Fruit fly (Drosophila melanogaster) whole organism, embryonic: ENCODE results near the gene jim.

Experiments used
- ATbp ChIP-seq: fragments of 200-800 bp; sonication (Bioruptor generic); optimal IDR thresholded peaks from 2 replicates; lab custom pipeline; 2017; ENCODE audit warnings: missing biosample characterization, mild to moderate bottlenecking, missing genetic modification characterization, missing genetic modification reagents
- Adf1 ChIP-seq: fragments of 200-800 bp; sonication (Bioruptor generic); IDR thresholded peaks from 2 replicates; pipeline ENCODE4 v1.3.6; 2022; ENCODE audit warnings: missing biosample characterization, missing genetic modification characterization
- B-H2 ChIP-seq: fragments of 200-800 bp; sonication (Bioruptor generic); optimal IDR thresholded peaks from 2 replicates; lab custom pipeline; 2018; ENCODE audit warnings: missing biosample characterization, mild to moderate bottlenecking, missing genetic modification characterization
- CG10209 ChIP-seq: fragments of 200-800 bp; sonication (Bioruptor generic); optimal IDR thresholded peaks from 3 replicates; lab custom pipeline; 2017; ENCODE audit warnings: missing biosample characterization, mild to moderate bottlenecking, missing genetic modification characterization, missing genetic modification reagents
- CG1024 ChIP-seq: fragments of 200-800 bp; sonication (Bioruptor generic); IDR thresholded peaks from 2 replicates; pipeline ENCODE4 v1.3.6; 2022; ENCODE audit warnings: missing biosample characterization, missing genetic modification characterization
- CG11247 ChIP-seq: fragments of 200-800 bp; sonication (Bioruptor generic); IDR thresholded peaks from 2 replicates; pipeline ENCODE4 v1.3.6; 2022; ENCODE audit warnings: missing biosample characterization, missing genetic modification characterization
- CG11723 ChIP-seq: fragments of 200-800 bp; sonication (Bioruptor generic); optimal IDR thresholded peaks from 2 replicates; lab custom pipeline; 2017; ENCODE audit warnings: missing biosample characterization, mild to moderate bottlenecking, missing genetic modification characterization
- CG13624 ChIP-seq: fragments of 200-800 bp; sonication (Bioruptor generic); optimal IDR thresholded peaks from 2 replicates; lab custom pipeline; 2016; ENCODE audit warnings: missing biosample characterization, missing genetic modification characterization
- CG14965 ChIP-seq: fragments of 200-800 bp; sonication (Bioruptor generic); optimal IDR thresholded peaks from 2 replicates; lab custom pipeline; 2016; ENCODE audit warnings: missing biosample characterization, missing genetic modification characterization, borderline replicate concordance
- CG1603 ChIP-seq: fragments of 200-800 bp; sonication (Bioruptor generic); optimal IDR thresholded peaks from 2 replicates; lab custom pipeline; 2019; ENCODE audit warnings: missing biosample characterization, mild to moderate bottlenecking, missing genetic modification characterization, moderate library complexity
- CG16863 ChIP-seq: fragments of 200-800 bp; sonication (Bioruptor generic); optimal IDR thresholded peaks from 3 replicates; lab custom pipeline; 2016; ENCODE audit warnings: missing biosample characterization, missing genetic modification characterization
- CG30431 ChIP-seq: fragments of 200-800 bp; sonication (Bioruptor generic); optimal IDR thresholded peaks from 2 replicates; lab custom pipeline; 2017; ENCODE audit warnings: missing biosample characterization, missing genetic modification characterization
- CG32767 ChIP-seq: fragments of 200-800 bp; sonication (Bioruptor generic); IDR thresholded peaks from 2 replicates; pipeline ENCODE4 v1.3.6; 2022; ENCODE audit warnings: missing biosample characterization, missing genetic modification characterization
- CG33213 ChIP-seq: fragments of 200-800 bp; sonication (Bioruptor generic); optimal IDR thresholded peaks from 3 replicates; lab custom pipeline; 2016; ENCODE audit warnings: missing biosample characterization, missing genetic modification characterization
- CG4328 ChIP-seq: fragments of 200-800 bp; sonication (Bioruptor generic); optimal IDR thresholded peaks from 3 replicates; lab custom pipeline; 2017; ENCODE audit warnings: missing biosample characterization, missing genetic modification reagents, missing genetic modification characterization
- CG4424 ChIP-seq: fragments of 200-800 bp; sonication (Bioruptor generic); optimal IDR thresholded peaks from 3 replicates; lab custom pipeline; 2016; ENCODE audit warnings: missing biosample characterization, missing genetic modification characterization
- CG4730 ChIP-seq: fragments of 200-800 bp; sonication (Bioruptor generic); IDR thresholded peaks from 2 replicates; pipeline ENCODE4 v1.3.6; 2022; ENCODE audit warnings: missing biosample characterization, missing genetic modification characterization
- CG4854 ChIP-seq: fragments of 200-800 bp; sonication (Bioruptor generic); optimal IDR thresholded peaks from 2 replicates; lab custom pipeline; 2016; ENCODE audit warnings: missing biosample characterization, missing genetic modification characterization, inconsistent platforms
- CG6683 ChIP-seq: fragments of 200-800 bp; sonication (Bioruptor generic); optimal IDR thresholded peaks from 2 replicates; lab custom pipeline; 2017; ENCODE audit warnings: missing biosample characterization, mild to moderate bottlenecking, missing genetic modification characterization, missing genetic modification reagents
- CG7839 ChIP-seq: fragments of 200-800 bp; sonication (Bioruptor generic); optimal IDR thresholded peaks from 3 replicates; lab custom pipeline; 2018; ENCODE audit warnings: missing biosample characterization, mild to moderate bottlenecking, missing genetic modification characterization, moderate library complexity
- CG7928 ChIP-seq: fragments of 200-800 bp; sonication (Bioruptor generic); optimal IDR thresholded peaks from 2 replicates; lab custom pipeline; 2017; ENCODE audit warnings: missing biosample characterization, mild to moderate bottlenecking, missing genetic modification characterization
- CG8388 ChIP-seq: fragments of 200-800 bp; sonication (Bioruptor generic); optimal IDR thresholded peaks from 2 replicates; lab custom pipeline; 2019; ENCODE audit warnings: missing biosample characterization, mild to moderate bottlenecking, missing genetic modification characterization, moderate library complexity
- CG8924 ChIP-seq: fragments of 200-800 bp; optimal IDR thresholded peaks from 3 replicates; lab custom pipeline; 2019; ENCODE audit warnings: missing biosample characterization, mild to moderate bottlenecking, missing genetic modification characterization, moderate library complexity
- CkIIα-i1 ChIP-seq: fragments of 200-800 bp; sonication (Bioruptor generic); IDR thresholded peaks from 2 replicates; pipeline ENCODE4 v1.3.6; 2022; ENCODE audit warnings: missing biosample characterization, missing genetic modification characterization
- E2f2 ChIP-seq: fragments of 200-800 bp; sonication (Bioruptor generic); IDR thresholded peaks from 2 replicates; pipeline ENCODE4 v1.3.6; 2022; ENCODE audit warnings: missing biosample characterization, missing genetic modification characterization
- GATAe ChIP-seq: fragments of 200-800 bp; sonication (Bioruptor generic); conservative IDR thresholded peaks from 2 replicates; pipeline ENCODE4 v1.3.6; 2022; ENCODE audit warnings: missing biosample characterization, missing genetic modification characterization
- Hey ChIP-seq: fragments of 200-800 bp; sonication (Bioruptor generic); optimal IDR thresholded peaks from 3 replicates; lab custom pipeline; 2018; ENCODE audit warnings: missing biosample characterization, mild to moderate bottlenecking, missing genetic modification characterization
- Pdp1 ChIP-seq, 2 experiments: fragments of 200-800 bp; sonication (Bioruptor generic); optimal IDR thresholded peaks; 3 replicates each; lab custom pipeline; 2016; ENCODE audit warnings: missing biosample characterization in 2 of 2, missing genetic modification characterization in 2 of 2, mild to moderate bottlenecking in 1 of 2, moderate library complexity in 1 of 2
- Sox102F ChIP-seq: fragments of 200-800 bp; sonication (Bioruptor generic); optimal IDR thresholded peaks from 2 replicates; lab custom pipeline; 2018; ENCODE audit warnings: missing biosample characterization, mild to moderate bottlenecking, missing genetic modification characterization, moderate library complexity
- ara ChIP-seq: fragments of 200-800 bp; sonication (Bioruptor generic); IDR thresholded peaks from 2 replicates; pipeline ENCODE4 v1.3.6; 2022; ENCODE audit warnings: missing biosample characterization, missing genetic modification characterization
- bab2 ChIP-seq: fragments of 200-800 bp; sonication (Bioruptor generic); optimal IDR thresholded peaks from 2 replicates; lab custom pipeline; 2016; ENCODE audit warnings: missing biosample characterization, missing genetic modification characterization
- bsh ChIP-seq, 2 experiments: fragments of 200-800 bp; sonication (Bioruptor generic); optimal IDR thresholded peaks; 2 replicates each; lab custom pipeline; 2017 to 2018; ENCODE audit warnings: mild to moderate bottlenecking in 2 of 2, missing biosample characterization in 2 of 2, missing genetic modification characterization in 2 of 2, moderate library complexity in 1 of 2
- crol ChIP-seq: fragments of 200-800 bp; sonication (Bioruptor generic); IDR thresholded peaks from 2 replicates; pipeline ENCODE4 v1.3.6; 2022; ENCODE audit warnings: missing biosample characterization, missing genetic modification characterization
- cwo ChIP-seq: fragments of 200-800 bp; sonication (Bioruptor generic); optimal IDR thresholded peaks from 3 replicates; lab custom pipeline; 2017; ENCODE audit warnings: missing biosample characterization, missing genetic modification characterization, mild to moderate bottlenecking, moderate library complexity, missing genetic modification reagents
- exex ChIP-seq: fragments of 200-800 bp; sonication (Bioruptor generic); optimal IDR thresholded peaks from 4 replicates; lab custom pipeline; 2018; ENCODE audit warnings: missing biosample characterization, mild to moderate bottlenecking, missing genetic modification characterization, moderate library complexity
- gce ChIP-seq: fragments of 200-800 bp; sonication (Bioruptor generic); IDR thresholded peaks from 3 replicates; pipeline ENCODE4 v1.3.6; 2022; ENCODE audit warnings: missing biosample characterization, missing genetic modification characterization
- h ChIP-seq: fragments of >200 bp; optimal IDR thresholded peaks from 2 replicates; lab custom pipeline; 2017
- lov ChIP-seq, 2 experiments: fragments of 200-800 bp in 1 of 2; fragments of >200 bp in 1 of 2; sonication (Bioruptor generic) in 1 of 2; IDR thresholded peaks in 1 of 2; optimal IDR thresholded peaks in 1 of 2; 2 replicates in 1 of 2; 3 replicates in 1 of 2; pipeline versions ENCODE4 v1.3.6 to Lab custom; 2017 to 2022; ENCODE audit warnings: missing biosample characterization in 1 of 2, missing genetic modification characterization in 1 of 2
- mam ChIP-seq: fragments of 200-800 bp; sonication (Bioruptor generic); optimal IDR thresholded peaks from 3 replicates; lab custom pipeline; 2016; ENCODE audit warnings: missing biosample characterization, missing genetic modification characterization
- onecut ChIP-seq: fragments of 200-800 bp; sonication (Bioruptor generic); IDR thresholded peaks from 2 replicates; pipeline ENCODE4 v1.3.6; 2022; ENCODE audit warnings: missing biosample characterization, missing genetic modification characterization
- pnt ChIP-seq: fragments of 200-800 bp; sonication (Bioruptor generic); optimal IDR thresholded peaks from 3 replicates; lab custom pipeline; 2016; ENCODE audit warnings: missing biosample characterization, missing genetic modification characterization
- psq ChIP-seq: fragments of 200-800 bp; sonication (Bioruptor generic); optimal IDR thresholded peaks from 2 replicates; lab custom pipeline; 2017; ENCODE audit warnings: missing biosample characterization, missing genetic modification characterization
- schlank ChIP-seq: fragments of 200-800 bp; sonication (Bioruptor generic); optimal IDR thresholded peaks from 2 replicates; lab custom pipeline; 2018; ENCODE audit warnings: missing biosample characterization, mild to moderate bottlenecking, missing genetic modification characterization
- sens ChIP-seq: fragments of 200-800 bp; sonication (Bioruptor generic); peaks from one replicate; lab custom pipeline; 2016; ENCODE audit warnings: missing biosample characterization, missing genetic modification characterization
- sug ChIP-seq: fragments of 200-800 bp; optimal IDR thresholded peaks from 2 replicates; lab custom pipeline; 2019; ENCODE audit warnings: missing biosample characterization, mild to moderate bottlenecking, missing genetic modification characterization, moderate library complexity
- toy ChIP-seq: fragments of 200-800 bp; sonication (Bioruptor generic); IDR thresholded peaks from 2 replicates; pipeline ENCODE4 v1.3.6; 2022; ENCODE audit warnings: missing biosample characterization, missing genetic modification characterization
- ttk ChIP-seq: fragments of 200-800 bp; sonication (Bioruptor generic); IDR thresholded peaks from 2 replicates; pipeline ENCODE4 v2.1.2; 2022; ENCODE audit warnings: missing biosample characterization, missing genetic modification characterization
- tup ChIP-seq: fragments of 200-800 bp; sonication (Bioruptor generic); optimal IDR thresholded peaks from 2 replicates; lab custom pipeline; 2016; ENCODE audit warnings: missing biosample characterization, mild to moderate bottlenecking, missing genetic modification characterization, moderate library complexity
- zen2 ChIP-seq: fragments of 200-800 bp; sonication (Bioruptor generic); IDR thresholded peaks from 3 replicates; pipeline ENCODE4 v1.3.6; 2022; ENCODE audit warnings: missing biosample characterization, missing genetic modification characterization; ENCODE audit not compliant: partially characterized antibody

jim gene

DNA sequence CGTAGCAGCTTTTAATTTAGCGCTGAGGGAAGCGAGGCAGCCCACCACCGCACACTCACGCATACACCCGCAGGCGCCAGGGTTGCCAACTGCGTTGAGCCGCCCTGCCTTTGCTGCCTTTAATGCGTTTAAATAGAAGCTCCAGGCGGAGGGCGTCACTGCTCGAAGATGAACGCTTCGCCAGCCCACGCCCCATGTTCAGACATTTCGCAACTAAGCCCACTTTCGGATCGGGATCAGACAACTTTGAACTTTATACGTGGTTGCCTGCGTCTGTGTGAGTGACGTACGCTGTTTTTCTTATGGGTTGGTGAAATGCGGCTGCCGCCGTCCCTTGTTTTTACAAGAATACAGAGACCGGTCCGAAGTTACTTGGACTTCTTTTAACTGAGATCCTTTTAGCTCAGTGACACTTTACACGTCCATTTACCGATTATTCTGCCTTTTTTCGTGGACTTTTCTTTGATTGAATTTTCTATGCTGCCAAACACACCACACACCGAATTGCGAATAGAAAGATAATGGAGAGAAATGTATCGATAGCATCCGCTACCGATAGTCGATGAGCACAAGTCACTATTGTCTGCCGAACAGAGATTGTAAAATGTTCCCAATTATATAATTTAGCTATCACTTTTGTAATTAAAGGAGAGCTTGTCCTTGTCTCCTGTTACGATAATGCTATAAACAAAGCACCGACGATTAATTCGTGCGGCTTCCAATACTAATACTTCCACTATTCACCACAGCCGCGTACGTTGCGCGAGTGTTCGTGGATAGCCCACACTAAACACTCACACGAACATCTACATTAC is 36.2 kb upstream of the jim start (continued):
- TF ChIP-seq CG30431: no peak
- TF ChIP-seq schlank: no peak
- TF ChIP-seq bab2 (GFP tag; lab: Kevin White, UChicago): peak; percentile 4
- TF ChIP-seq ttk (GFP tag; lab: Robert Waterston, UW): no peak
- TF ChIP-seq pnt: no peak
- TF ChIP-seq CG11723 (GFP tag; lab: Kevin White, UChicago): no peak
- no peak for TF ChIP-seq psq (GFP tag; lab: Kevin White, UChicago)
- no peak for TF ChIP-seq CG4854 (GFP tag; lab: Kevin White, UChicago)
- no peak for TF ChIP-seq tup
- no peak for TF ChIP-seq CG6683 (GFP tag; lab: Kevin White, UChicago)
- TF ChIP-seq CG16863: no peak

DNA sequence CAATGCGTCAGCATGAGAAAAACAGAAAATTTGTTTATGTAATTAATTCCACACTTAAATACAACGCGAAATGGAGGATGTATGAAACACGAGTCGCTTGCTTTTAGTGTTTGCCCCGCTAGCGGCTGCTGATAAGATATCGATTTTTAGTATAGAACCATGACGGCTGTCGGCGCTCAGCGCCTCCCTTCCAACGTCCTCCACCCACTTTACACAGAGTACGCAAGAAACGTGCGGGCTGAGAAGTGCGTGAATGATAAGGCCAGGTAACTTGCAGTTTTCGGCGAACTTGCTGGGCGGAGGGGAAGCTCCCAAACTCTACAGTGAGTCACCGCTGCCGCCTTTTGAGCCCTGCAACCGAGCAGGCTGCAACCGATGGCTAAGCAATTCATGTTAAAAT is 35.4 kb upstream of the jim start:
- no peak for TF ChIP-seq CG11247 (GFP tag; lab: Robert Waterston, UW)
- TF ChIP-seq toy (GFP tag; lab: Robert Waterston, UW): no peak
- TF ChIP-seq CG7839 (tag; lab: Kevin White, UChicago): no peak
- TF ChIP-seq exex (tag; lab: Kevin White, UChicago): peak; percentile 16
- TF ChIP-seq crol: peak; percentile 79
- TF ChIP-seq ara: no peak
- no peak for TF ChIP-seq CG13624 (GFP tag; lab: Kevin White, UChicago)
- no peak for TF ChIP-seq CG4424 (GFP tag; lab: Kevin White, UChicago)
- peak; percentile 21 for TF ChIP-seq Hey (tag; lab: Kevin White, UChicago)
- TF ChIP-seq CkIIα-i1 (GFP tag; lab: Robert Waterston, UW): no peak
- 0 out of 3 replicates have a peak, but pooled peaks have one; percentile 4 for TF ChIP-seq gce (GFP tag; lab: Robert Waterston, UW)
- no peak for TF ChIP-seq CG8924 (tag; lab: Kevin White, UChicago)
- TF ChIP-seq h (lab: Kevin White, UChicago): no peak
- TF ChIP-seq cwo (GFP tag; lab: Kevin White, UChicago): peak; percentile 92
- no peak for TF ChIP-seq mam
- no peak for TF ChIP-seq ATbp (GFP tag; lab: Kevin White, UChicago)
- TF ChIP-seq lov (optimal IDR thresholded peaks at IDR 0.05; lab: Kevin White, UChicago): no peak
- no peak for TF ChIP-seq lov (GFP tag; IDR thresholded peaks at IDR 0.05; lab: Robert Waterston, UW)
- no peak for TF ChIP-seq CG32767 (GFP tag; lab: Robert Waterston, UW)
- no peak for TF ChIP-seq CG4328 (GFP tag; lab: Kevin White, UChicago)
- no peak for TF ChIP-seq zen2 (GFP tag; lab: Robert Waterston, UW)
- no peak for TF ChIP-seq CG8388
- no peak for TF ChIP-seq CG1024
- peak; percentile 85 for TF ChIP-seq onecut
- no peak for TF ChIP-seq Adf1
- no peak for TF ChIP-seq Sox102F (GFP tag; lab: Kevin White, UChicago)
- no peak for TF ChIP-seq CG14965 (GFP tag; lab: Kevin White, UChicago)
- no peak for TF ChIP-seq CG4730 (GFP tag; lab: Robert Waterston, UW)
- peak; percentile 64; the same call in 1 of the 2 replicates for TF ChIP-seq GATAe (GFP tag; lab: Robert Waterston, UW)
- no peak for TF ChIP-seq CG1603 (tag; lab: Kevin White, UChicago)
- TF ChIP-seq sens (GFP tag; lab: Kevin White, UChicago): no peak
- TF ChIP-seq E2f2 (GFP tag; lab: Robert Waterston, UW): no peak
- TF ChIP-seq B-H2 (GFP tag; lab: Kevin White, UChicago): no peak
- no peak for TF ChIP-seq CG7928 (GFP tag; lab: Kevin White, UChicago)
- TF ChIP-seq Pdp1 (GFP tag; optimal IDR thresholded peaks at IDR 0.05; lab: Kevin White, UChicago): peak in 1 of 2 experiments; percentile 64
- no peak for TF ChIP-seq CG10209
- TF ChIP-seq sug (tag; lab: Kevin White, UChicago): peak; percentile 47
- no peak for TF ChIP-seq CG33213 (GFP tag; lab: Kevin White, UChicago)
- TF ChIP-seq bsh (GFP tag; optimal IDR thresholded peaks at IDR 0.05; lab: Kevin White, UChicago): no peak
